Fruit fly (Drosophila melanogaster) whole organism, pupa: ENCODE measurements around the gene CG43845.

Experiments used
- CG10348 ChIP-seq: fragments of 200-800 bp; sonication (Bioruptor generic); IDR thresholded peaks from 2 replicates; pipeline ENCODE4 v1.3.6; 2022; ENCODE audit warnings: missing biosample characterization, missing genetic modification characterization
- CG12605 ChIP-seq: fragments of 200-800 bp; sonication (Bioruptor generic); IDR thresholded peaks from 2 replicates; pipeline ENCODE4 v1.3.6; 2022; ENCODE audit warnings: missing biosample characterization, missing genetic modification characterization
- CG13204 ChIP-seq: fragments of 200-800 bp; sonication (Bioruptor generic); optimal IDR thresholded peaks from 2 replicates; lab custom pipeline; 2018; ENCODE audit warnings: missing biosample characterization, mild to moderate bottlenecking, missing genetic modification characterization, moderate library complexity
- CG14655 ChIP-seq: fragments of 200-800 bp; sonication (Bioruptor generic); optimal IDR thresholded peaks from 3 replicates; lab custom pipeline; 2017; ENCODE audit warnings: mild to moderate bottlenecking, missing biosample characterization, missing genetic modification reagents, missing genetic modification characterization
- CG15710 ChIP-seq: fragments of 200-800 bp; sonication (Bioruptor generic); optimal IDR thresholded peaks from 2 replicates; lab custom pipeline; 2018; ENCODE audit warnings: missing biosample characterization, mild to moderate bottlenecking, missing genetic modification characterization, moderate library complexity
- CG17806 ChIP-seq: fragments of 200-800 bp; sonication (Bioruptor generic); optimal IDR thresholded peaks from 2 replicates; lab custom pipeline; 2018; ENCODE audit warnings: missing biosample characterization, mild to moderate bottlenecking, missing genetic modification characterization, moderate library complexity
- CG32121 ChIP-seq: fragments of 200-800 bp; sonication (Bioruptor generic); IDR thresholded peaks from 2 replicates; pipeline ENCODE4 v1.3.6; 2022; ENCODE audit warnings: missing biosample characterization, missing genetic modification characterization
- CG34367 ChIP-seq: fragments of 200-800 bp; sonication (Bioruptor generic); optimal IDR thresholded peaks from 2 replicates; lab custom pipeline; 2018; ENCODE audit warnings: missing biosample characterization, mild to moderate bottlenecking, missing genetic modification characterization
- CG4496 ChIP-seq: fragments of 200-800 bp; sonication (Bioruptor generic); IDR thresholded peaks from 3 replicates; pipeline ENCODE4 v1.3.6; 2022; ENCODE audit warnings: missing biosample characterization, missing genetic modification characterization
- CG8159 ChIP-seq: fragments of 200-800 bp; sonication (Bioruptor generic); optimal IDR thresholded peaks from 3 replicates; lab custom pipeline; 2018; ENCODE audit warnings: missing biosample characterization, mild to moderate bottlenecking, missing genetic modification characterization, moderate library complexity
- CG8301 ChIP-seq: fragments of 200-800 bp; sonication (Bioruptor generic); optimal IDR thresholded peaks from 2 replicates; lab custom pipeline; 2018; ENCODE audit warnings: missing biosample characterization, mild to moderate bottlenecking, missing genetic modification characterization
- CG9948 ChIP-seq: fragments of 200-800 bp; sonication (Bioruptor generic); optimal IDR thresholded peaks from 2 replicates; lab custom pipeline; 2018; ENCODE audit warnings: missing biosample characterization, mild to moderate bottlenecking, missing genetic modification characterization, moderate library complexity
- D1 ChIP-seq: fragments of 200-800 bp; sonication (Bioruptor generic); optimal IDR thresholded peaks from 2 replicates; lab custom pipeline; 2018; ENCODE audit warnings: missing biosample characterization, mild to moderate bottlenecking, missing genetic modification characterization, moderate library complexity
- EcR ChIP-seq: fragments of 200-800 bp; sonication (Bioruptor generic); optimal IDR thresholded peaks from 3 replicates; lab custom pipeline; 2019; ENCODE audit warnings: missing biosample characterization, missing genetic modification characterization, mild to moderate bottlenecking, moderate library complexity, missing genetic modification reagents
- Ets98B ChIP-seq: fragments of 200-800 bp; sonication (Bioruptor generic); IDR thresholded peaks from 2 replicates; pipeline ENCODE4 v1.3.6; 2022; ENCODE audit warnings: missing biosample characterization, missing genetic modification characterization
- Pif1A ChIP-seq: fragments of 200-800 bp; sonication (Bioruptor generic); optimal IDR thresholded peaks from 3 replicates; lab custom pipeline; 2016; ENCODE audit warnings: missing biosample characterization, missing genetic modification characterization
- Pif1B ChIP-seq: fragments of 200-800 bp; sonication (Bioruptor generic); optimal IDR thresholded peaks from 3 replicates; lab custom pipeline; 2016; ENCODE audit warnings: missing biosample characterization, missing genetic modification characterization
- Snoo ChIP-seq: fragments of 200-800 bp; sonication (Bioruptor generic); optimal IDR thresholded peaks from 3 replicates; lab custom pipeline; 2017; ENCODE audit warnings: missing biosample characterization, mild to moderate bottlenecking, missing genetic modification characterization, inconsistent platforms
- fd96Ca ChIP-seq: fragments of 200-800 bp; sonication (Bioruptor generic); IDR thresholded peaks from 3 replicates; pipeline ENCODE4 v1.3.6; 2022; ENCODE audit warnings: missing biosample characterization, missing genetic modification characterization
- gl ChIP-seq: fragments of 200-800 bp; sonication (Bioruptor generic); optimal IDR thresholded peaks from 2 replicates; lab custom pipeline; 2018; ENCODE audit warnings: missing biosample characterization, mild to moderate bottlenecking, missing genetic modification characterization
- rn ChIP-seq: fragments of 200-800 bp; sonication (Bioruptor generic); IDR thresholded peaks from 2 replicates; pipeline ENCODE4 v1.3.6; 2022; ENCODE audit warnings: missing biosample characterization, missing genetic modification characterization

The CG43845 gene

dm6 chr3R:5550452-5550851 lies 27.5 kb upstream of the CG43845 start:
- no peak for TF ChIP-seq D1 (tag; lab: Kevin White, UChicago)
- TF ChIP-seq Pif1A (GFP tag; lab: Kevin White, UChicago) = no peak
- TF ChIP-seq CG17806 = no peak
- TF ChIP-seq CG14655 (GFP tag; lab: Kevin White, UChicago) = no peak
- no peak for TF ChIP-seq CG32121 (GFP tag; lab: Robert Waterston, UW)
- no peak for TF ChIP-seq rn (GFP tag; lab: Robert Waterston, UW)
- TF ChIP-seq CG12605 (GFP tag; lab: Robert Waterston, UW) = no peak
- TF ChIP-seq Ets98B = no peak
- no peak for TF ChIP-seq Snoo
- TF ChIP-seq CG15710 (tag; lab: Kevin White, UChicago) = no peak

DNA sequence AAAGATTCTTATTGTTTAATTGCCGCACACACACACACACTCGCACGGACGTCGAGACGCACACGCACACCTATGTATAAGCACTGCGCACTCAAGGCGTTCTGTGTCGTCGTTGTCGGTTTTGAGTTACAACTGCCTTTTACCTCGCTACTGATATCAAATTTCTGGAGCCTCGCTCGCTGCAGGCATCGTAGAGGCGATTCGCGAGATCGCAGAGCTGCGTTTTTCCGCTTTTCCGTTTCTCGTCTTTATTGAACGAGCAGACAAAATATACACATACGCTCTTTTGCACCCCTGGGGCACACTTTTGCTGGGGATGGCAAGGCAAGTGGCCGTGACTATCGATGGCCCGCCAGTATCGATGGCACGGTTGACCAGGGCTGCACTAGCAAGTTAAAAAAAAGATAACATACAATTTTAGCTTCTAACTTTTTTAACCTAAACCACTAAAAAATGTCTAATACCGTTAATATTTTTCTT lies 24.6 kb upstream of the CG43845 start, which contains the start of gene CG2519:
CG2519 (minus strand) TSS at position 312 of the 480 bp plus-strand sequence.
- TF ChIP-seq CG13204 (GFP tag; lab: Kevin White, UChicago) = no peak
- no peak; the same call in 1 of the 3 replicates for TF ChIP-seq fd96Ca
- TF ChIP-seq CG34367 = no peak
- TF ChIP-seq Pif1B (GFP tag; lab: Kevin White, UChicago) = no peak
- TF ChIP-seq Ets98B = no peak
- no peak for TF ChIP-seq CG14655 (GFP tag; lab: Kevin White, UChicago)
- TF ChIP-seq D1 (tag; lab: Kevin White, UChicago) = no peak
- no peak for TF ChIP-seq CG32121 (GFP tag; lab: Robert Waterston, UW)
- TF ChIP-seq Pif1A (GFP tag; lab: Kevin White, UChicago) = no peak
- TF ChIP-seq CG9948 (tag; lab: Kevin White, UChicago) = no peak
- TF ChIP-seq CG17806 = no peak
- 0 out of 2 replicates have a peak, but pooled peaks have one; percentile 29 for TF ChIP-seq rn (GFP tag; lab: Robert Waterston, UW)
- peak; percentile 48; the same call in 2 of the 3 replicates for TF ChIP-seq CG4496 (GFP tag; lab: Robert Waterston, UW)
- TF ChIP-seq CG8301 = no peak
- no peak for TF ChIP-seq CG15710 (tag; lab: Kevin White, UChicago)
- peak; percentile 42; the same call in 1 of the 2 replicates for TF ChIP-seq CG12605 (GFP tag; lab: Robert Waterston, UW)

dm6 chr3R:5527563-5527962 lies 4.6 kb upstream of the CG43845 start:
- TF ChIP-seq Snoo = no peak
- no peak for TF ChIP-seq CG13204 (GFP tag; lab: Kevin White, UChicago)
- no peak for TF ChIP-seq Ets98B
- TF ChIP-seq Pif1B (GFP tag; lab: Kevin White, UChicago) = no peak
- TF ChIP-seq EcR (GFP tag; lab: Kevin White, UChicago) = no peak
- no peak for TF ChIP-seq CG32121 (GFP tag; lab: Robert Waterston, UW)
- TF ChIP-seq fd96Ca = no peak
- no peak for TF ChIP-seq CG10348
- no peak for TF ChIP-seq CG17806
- no peak for TF ChIP-seq CG9948 (tag; lab: Kevin White, UChicago)
- no peak for TF ChIP-seq CG8301
- no peak for TF ChIP-seq CG12605 (GFP tag; lab: Robert Waterston, UW)
- TF ChIP-seq CG8159 (tag; lab: Kevin White, UChicago) = no peak

DNA sequence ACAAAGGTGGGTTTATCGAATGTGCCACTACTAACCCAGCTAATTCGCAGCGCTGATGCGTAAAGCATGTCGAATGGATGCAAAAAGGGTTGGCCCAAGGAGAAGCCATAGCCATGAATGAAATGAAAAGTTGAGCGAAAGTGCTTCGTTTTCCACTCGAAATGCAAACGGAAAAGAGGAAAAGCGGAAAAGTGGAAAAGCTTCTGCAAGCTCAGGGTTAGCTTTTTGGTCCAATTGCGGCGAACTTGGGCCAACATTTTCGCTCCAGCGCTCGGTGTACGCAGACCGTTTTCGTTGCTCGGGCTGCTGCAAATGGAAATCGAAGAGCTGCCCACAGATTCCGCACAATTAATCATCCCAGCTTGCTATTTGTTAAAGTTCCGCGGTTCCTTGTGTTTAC lies 1.9 kb upstream of the CG43845 start:
- no peak for TF ChIP-seq Snoo
- TF ChIP-seq EcR (GFP tag; lab: Kevin White, UChicago) = no peak
- TF ChIP-seq CG10348 = no peak
- TF ChIP-seq CG8159 (tag; lab: Kevin White, UChicago) = no peak
- TF ChIP-seq CG13204 (GFP tag; lab: Kevin White, UChicago) = no peak
- no peak for TF ChIP-seq CG15710 (tag; lab: Kevin White, UChicago)
- no peak for TF ChIP-seq CG34367
- TF ChIP-seq CG8301 = no peak
- TF ChIP-seq rn (GFP tag; lab: Robert Waterston, UW) = no peak
- TF ChIP-seq gl = no peak
- no peak for TF ChIP-seq CG17806
- no peak for TF ChIP-seq CG9948 (tag; lab: Kevin White, UChicago)
- 0 out of 3 replicates have a peak, but pooled peaks have one; percentile 30 for TF ChIP-seq CG4496 (GFP tag; lab: Robert Waterston, UW)
- TF ChIP-seq fd96Ca = no peak
- TF ChIP-seq Ets98B = 0 out of 2 replicates have a peak, but pooled peaks have one; percentile 15
- TF ChIP-seq, all 21 proteins: peak for 2

DNA sequence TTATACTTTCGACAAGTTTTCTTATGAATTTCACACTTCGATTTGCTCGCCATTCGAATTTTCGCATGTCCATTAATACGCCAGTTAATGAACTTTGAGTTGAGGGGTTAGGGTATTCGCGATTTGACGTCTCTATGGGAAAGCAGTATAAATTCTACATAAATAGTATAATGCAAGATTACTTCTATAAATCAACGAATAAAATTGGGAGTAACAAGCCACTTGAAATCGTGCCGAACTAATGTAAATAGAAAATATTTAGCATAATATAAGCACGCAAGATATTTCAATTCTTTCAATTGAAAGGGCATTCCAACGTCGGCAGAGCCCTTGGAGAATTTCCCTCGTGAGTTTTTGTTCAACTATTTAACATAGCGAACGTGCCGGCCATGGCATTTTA lies 2.4 kb downstream of the CG43845 start:
- no peak for TF ChIP-seq rn (GFP tag; lab: Robert Waterston, UW)
- TF ChIP-seq CG17806 = no peak
- TF ChIP-seq D1 (tag; lab: Kevin White, UChicago) = no peak
- no peak for TF ChIP-seq Ets98B
- TF ChIP-seq CG15710 (tag; lab: Kevin White, UChicago) = no peak
- TF ChIP-seq CG4496 (GFP tag; lab: Robert Waterston, UW) = 0 out of 3 replicates have a peak, but pooled peaks have one; percentile 20
- no peak for TF ChIP-seq CG13204 (GFP tag; lab: Kevin White, UChicago)
- TF ChIP-seq, all 21 proteins: peak for 1

DNA sequence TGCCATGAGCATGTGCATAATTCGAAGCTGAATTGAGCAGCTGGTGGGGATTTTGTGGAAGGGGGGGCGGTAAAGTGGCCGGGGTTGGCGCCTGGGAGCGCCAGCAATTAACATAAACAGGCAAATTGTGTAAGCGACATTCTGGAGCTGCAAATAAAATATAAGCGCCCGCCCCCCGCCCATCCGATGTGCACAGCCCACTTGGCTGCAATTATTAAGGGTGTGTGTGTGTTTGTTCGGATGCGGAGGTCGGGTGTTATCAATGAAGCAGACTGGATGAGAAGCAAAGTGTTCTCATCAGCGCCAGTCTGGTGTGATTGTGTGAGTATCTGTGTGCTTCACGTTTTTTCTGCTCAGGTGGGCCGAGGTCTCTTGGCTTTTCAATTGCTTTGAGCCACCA lies 3.1 kb downstream of the CG43845 start:
- TF ChIP-seq fd96Ca (no peak), CG17806 (no peak), CG8159 (tag; lab: Kevin White, UChicago) (no peak), CG13204 (GFP tag; lab: Kevin White, UChicago) (peak; percentile 51), CG4496 (GFP tag; lab: Robert Waterston, UW) (no peak)

- peak; percentile 72 for TF ChIP-seq Ets98B
- TF ChIP-seq CG17806 = peak; percentile 60
- no peak for TF ChIP-seq EcR (GFP tag; lab: Kevin White, UChicago)
- peak; percentile 61 for TF ChIP-seq Pif1B (GFP tag; lab: Kevin White, UChicago)
- TF ChIP-seq CG8301 = peak; percentile 61
- TF ChIP-seq CG13204 (GFP tag; lab: Kevin White, UChicago) = peak; percentile 47
- peak; percentile 58 for TF ChIP-seq CG9948 (tag; lab: Kevin White, UChicago)
- TF ChIP-seq rn (GFP tag; lab: Robert Waterston, UW) = no peak
- peak; percentile 57; the same call in 1 of the 2 replicates for TF ChIP-seq CG32121 (GFP tag; lab: Robert Waterston, UW)
- no peak for TF ChIP-seq CG12605 (GFP tag; lab: Robert Waterston, UW)
- TF ChIP-seq CG14655 (GFP tag; lab: Kevin White, UChicago) = peak; percentile 74
- peak; percentile 73 for TF ChIP-seq Pif1A (GFP tag; lab: Kevin White, UChicago)
- peak; percentile 71; the same call in 2 of the 3 replicates for TF ChIP-seq fd96Ca
- TF ChIP-seq CG4496 (GFP tag; lab: Robert Waterston, UW) = peak; percentile 64; the same call in 1 of the 3 replicates
- peak; percentile 1 for TF ChIP-seq D1 (tag; lab: Kevin White, UChicago)
- peak; percentile 52 for TF ChIP-seq CG15710 (tag; lab: Kevin White, UChicago)
- peak; percentile 65 for TF ChIP-seq CG8159 (tag; lab: Kevin White, UChicago)
- no peak for TF ChIP-seq CG10348
- peak; percentile 75 for TF ChIP-seq Snoo
- peak; percentile 34 for TF ChIP-seq CG34367
- peak; percentile 10 for TF ChIP-seq gl
Observed at dm6 chr3R:5518627-5519026, 4.3 kb downstream of the CG43845 start.
